Fruit fly (Drosophila melanogaster) whole organism, embryonic: Measurements from ENCODE around the gene Hrb27C.
A peak's percentile ranks its signal among the peaks of the same experiment; 100 is the strongest.

ENCODE experiments used
- CG1024 ChIP-seq: fragments of 200-800 bp; sonication (Bioruptor generic); IDR thresholded peaks from 2 replicates; pipeline ENCODE4 v1.3.6; 2022; ENCODE audit warnings: missing biosample characterization, missing genetic modification characterization
- CG10654 ChIP-seq: fragments of 200-800 bp; sonication (Bioruptor generic); optimal IDR thresholded peaks from 2 replicates; lab custom pipeline; 2016; ENCODE audit warnings: missing biosample characterization, missing genetic modification characterization
- CG13287 ChIP-seq: fragments of 200-800 bp; sonication (Bioruptor generic); IDR thresholded peaks from 2 replicates; pipeline ENCODE4 v1.3.6; 2022; ENCODE audit warnings: missing biosample characterization, missing genetic modification characterization; ENCODE audit not compliant: partially characterized antibody
- CG13424 ChIP-seq: fragments of 200-800 bp; sonication (Bioruptor generic); optimal IDR thresholded peaks from 2 replicates; lab custom pipeline; 2019; ENCODE audit warnings: missing biosample characterization, mild to moderate bottlenecking, missing genetic modification characterization, moderate library complexity
- CG13624 ChIP-seq: fragments of 200-800 bp; sonication (Bioruptor generic); optimal IDR thresholded peaks from 2 replicates; lab custom pipeline; 2016; ENCODE audit warnings: missing biosample characterization, missing genetic modification characterization
- CG1647 ChIP-seq: fragments of 200-800 bp; sonication (Bioruptor generic); optimal IDR thresholded peaks from 3 replicates; lab custom pipeline; 2016; ENCODE audit warnings: missing biosample characterization, missing genetic modification characterization
- CG16815 ChIP-seq: fragments of 200-800 bp; sonication (Bioruptor generic); optimal IDR thresholded peaks from 3 replicates; lab custom pipeline; 2017; ENCODE audit warnings: missing biosample characterization, mild to moderate bottlenecking, missing genetic modification characterization
- CG17359 ChIP-seq: fragments of 200-800 bp; sonication (Bioruptor generic); optimal IDR thresholded peaks from 3 replicates; lab custom pipeline; 2018; ENCODE audit warnings: missing biosample characterization, mild to moderate bottlenecking, missing genetic modification characterization, moderate library complexity
- CG17361 ChIP-seq: fragments of 200-800 bp; sonication (Bioruptor generic); IDR thresholded peaks from 3 replicates; pipeline ENCODE4 v1.3.6; 2022; ENCODE audit warnings: missing biosample characterization, missing genetic modification characterization
- CG17912 ChIP-seq: fragments of 200-800 bp; sonication (Bioruptor generic); optimal IDR thresholded peaks from 2 replicates; lab custom pipeline; 2018; ENCODE audit warnings: missing biosample characterization, mild to moderate bottlenecking, missing genetic modification characterization
- CG18262 ChIP-seq: fragments of 200-800 bp; optimal IDR thresholded peaks from 3 replicates; lab custom pipeline; 2019; ENCODE audit warnings: missing biosample characterization, mild to moderate bottlenecking, missing genetic modification characterization, moderate library complexity
- CG2889 ChIP-seq: fragments of 200-800 bp; sonication (Bioruptor generic); IDR thresholded peaks from 3 replicates; pipeline ENCODE4 v1.3.6; 2022; ENCODE audit warnings: missing biosample characterization, missing genetic modification characterization
- CG4707 ChIP-seq: fragments of 200-800 bp; sonication (Bioruptor generic); optimal IDR thresholded peaks from 2 replicates; lab custom pipeline; 2018; ENCODE audit warnings: missing biosample characterization, mild to moderate bottlenecking, missing genetic modification characterization, moderate library complexity
- CG7556 ChIP-seq: fragments of 200-800 bp; sonication (Bioruptor generic); optimal IDR thresholded peaks from 2 replicates; lab custom pipeline; 2017; ENCODE audit warnings: missing biosample characterization, mild to moderate bottlenecking, missing genetic modification characterization
- CG7839 ChIP-seq: fragments of 200-800 bp; sonication (Bioruptor generic); optimal IDR thresholded peaks from 3 replicates; lab custom pipeline; 2018; ENCODE audit warnings: missing biosample characterization, mild to moderate bottlenecking, missing genetic modification characterization, moderate library complexity
- CG9609 ChIP-seq: fragments of 200-800 bp; sonication (Bioruptor generic); optimal IDR thresholded peaks from 3 replicates; lab custom pipeline; 2016; ENCODE audit warnings: missing biosample characterization, missing genetic modification characterization
- CkIIα-i1 ChIP-seq: fragments of 200-800 bp; sonication (Bioruptor generic); IDR thresholded peaks from 2 replicates; pipeline ENCODE4 v1.3.6; 2022; ENCODE audit warnings: missing biosample characterization, missing genetic modification characterization
- D19B ChIP-seq: fragments of 200-800 bp; sonication (Bioruptor generic); optimal IDR thresholded peaks from 2 replicates; lab custom pipeline; 2017; ENCODE audit warnings: missing biosample characterization, mild to moderate bottlenecking, missing genetic modification characterization
- Dbx ChIP-seq: fragments of 200-800 bp; sonication (Bioruptor generic); IDR thresholded peaks from 3 replicates; pipeline ENCODE4 v1.3.6; 2022; ENCODE audit warnings: missing biosample characterization, missing genetic modification characterization
- Doc2 ChIP-seq: fragments of 200-800 bp; sonication (Bioruptor generic); IDR thresholded peaks from 2 replicates; pipeline ENCODE4 v1.3.6; 2022; ENCODE audit warnings: missing biosample characterization, missing genetic modification characterization
- E2f2 ChIP-seq: fragments of 200-800 bp; sonication (Bioruptor generic); IDR thresholded peaks from 2 replicates; pipeline ENCODE4 v1.3.6; 2022; ENCODE audit warnings: missing biosample characterization, missing genetic modification characterization
- ERR ChIP-seq: fragments of 200-800 bp; sonication (Bioruptor generic); optimal IDR thresholded peaks from 2 replicates; lab custom pipeline; 2016; ENCODE audit warnings: missing biosample characterization, missing genetic modification characterization
- Ets65A ChIP-seq: fragments of 200-800 bp; sonication (Bioruptor generic); peaks from one replicate; lab custom pipeline; 2016; ENCODE audit warnings: missing biosample characterization, missing genetic modification characterization
- Mes4 ChIP-seq: fragments of 200-800 bp; sonication (Bioruptor generic); optimal IDR thresholded peaks from 2 replicates; lab custom pipeline; 2016; ENCODE audit warnings: missing biosample characterization, missing genetic modification characterization
- NC2β ChIP-seq: fragments of 200-800 bp; sonication (Bioruptor generic); optimal IDR thresholded peaks from 2 replicates; lab custom pipeline; 2016; ENCODE audit warnings: missing biosample characterization, missing genetic modification characterization
- NfI ChIP-seq: fragments of 200-800 bp; sonication (Bioruptor generic); optimal IDR thresholded peaks from 3 replicates; lab custom pipeline; 2018; ENCODE audit warnings: missing biosample characterization, mild to moderate bottlenecking, missing genetic modification characterization, moderate library complexity
- Optix ChIP-seq: fragments of 200-800 bp; sonication (Bioruptor generic); IDR thresholded peaks from 3 replicates; pipeline ENCODE4 v1.3.6; 2022; ENCODE audit warnings: missing biosample characterization, missing genetic modification characterization
- PHDP ChIP-seq: fragments of 200-800 bp; sonication (Bioruptor generic); optimal IDR thresholded peaks from 3 replicates; lab custom pipeline; 2018; ENCODE audit warnings: missing biosample characterization, mild to moderate bottlenecking, missing genetic modification characterization, moderate library complexity
- Scr ChIP-seq: fragments of 200-800 bp; sonication (Bioruptor generic); IDR thresholded peaks from 2 replicates; pipeline ENCODE4 v1.3.6; 2022; ENCODE audit warnings: missing biosample characterization, missing genetic modification characterization; ENCODE audit not compliant: partially characterized antibody
- abd-A ChIP-seq: fragments of 200-800 bp; sonication (Bioruptor generic); optimal IDR thresholded peaks from 3 replicates; lab custom pipeline; 2019; ENCODE audit warnings: missing biosample characterization, mild to moderate bottlenecking, missing genetic modification characterization, moderate library complexity
- bab2 ChIP-seq: fragments of 200-800 bp; sonication (Bioruptor generic); optimal IDR thresholded peaks from 2 replicates; lab custom pipeline; 2016; ENCODE audit warnings: missing biosample characterization, missing genetic modification characterization
- bcd ChIP-seq: fragments of 200-800 bp; sonication (Bioruptor generic); optimal IDR thresholded peaks from 2 replicates; lab custom pipeline; 2017; ENCODE audit warnings: missing biosample characterization, mild to moderate bottlenecking, missing genetic modification characterization
- bsh ChIP-seq, 2 experiments: fragments of 200-800 bp; sonication (Bioruptor generic); optimal IDR thresholded peaks; 2 replicates each; lab custom pipeline; 2017 to 2018; ENCODE audit warnings: mild to moderate bottlenecking in 2 of 2, missing biosample characterization in 2 of 2, missing genetic modification characterization in 2 of 2, moderate library complexity in 1 of 2
- dan ChIP-seq: fragments of 200-800 bp; sonication (Bioruptor generic); IDR thresholded peaks from 2 replicates; pipeline ENCODE4 v1.3.6; 2022; ENCODE audit warnings: missing biosample characterization, missing genetic modification characterization
- dmrt99B ChIP-seq: fragments of 200-800 bp; sonication (Bioruptor generic); optimal IDR thresholded peaks from 2 replicates; lab custom pipeline; 2018; ENCODE audit warnings: missing biosample characterization, mild to moderate bottlenecking, missing genetic modification characterization, moderate library complexity
- en ChIP-seq: fragments of 200-800 bp; sonication (Bioruptor generic); optimal IDR thresholded peaks from 2 replicates; lab custom pipeline; 2016; ENCODE audit warnings: missing biosample characterization, missing genetic modification characterization
- exex ChIP-seq: fragments of 200-800 bp; sonication (Bioruptor generic); optimal IDR thresholded peaks from 4 replicates; lab custom pipeline; 2018; ENCODE audit warnings: missing biosample characterization, mild to moderate bottlenecking, missing genetic modification characterization, moderate library complexity
- fd3F ChIP-seq: fragments of 200-800 bp; sonication (Bioruptor generic); optimal IDR thresholded peaks from 2 replicates; lab custom pipeline; 2018; ENCODE audit warnings: missing biosample characterization, mild to moderate bottlenecking, missing genetic modification characterization, moderate library complexity
- gsb-n ChIP-seq: fragments of 200-800 bp; sonication (Bioruptor generic); optimal IDR thresholded peaks from 3 replicates; lab custom pipeline; 2018; ENCODE audit warnings: missing biosample characterization, mild to moderate bottlenecking, missing genetic modification characterization
- gt ChIP-seq: fragments of 200-800 bp; sonication (Bioruptor generic); IDR thresholded peaks from 2 replicates; pipeline ENCODE4 v1.3.6; 2022; ENCODE audit warnings: missing biosample characterization, missing genetic modification characterization
- her ChIP-seq: fragments of 200-800 bp; sonication (Bioruptor generic); optimal IDR thresholded peaks from 2 replicates; lab custom pipeline; 2016; ENCODE audit warnings: missing biosample characterization, missing genetic modification characterization
- ken ChIP-seq: fragments of 200-800 bp; sonication (Bioruptor generic); IDR thresholded peaks from 3 replicates; pipeline ENCODE4 v1.3.6; 2022; ENCODE audit warnings: missing biosample characterization, missing genetic modification characterization
- mam ChIP-seq: fragments of 200-800 bp; sonication (Bioruptor generic); optimal IDR thresholded peaks from 3 replicates; lab custom pipeline; 2016; ENCODE audit warnings: missing biosample characterization, missing genetic modification characterization
- pho ChIP-seq: fragments of 200-800 bp; sonication (Bioruptor generic); optimal IDR thresholded peaks from 2 replicates; lab custom pipeline; 2016; ENCODE audit warnings: missing biosample characterization, missing genetic modification characterization
- salm ChIP-seq: fragments of 200-800 bp; sonication (Bioruptor generic); optimal IDR thresholded peaks from 2 replicates; lab custom pipeline; 2018; ENCODE audit warnings: missing biosample characterization, mild to moderate bottlenecking, missing genetic modification characterization
- shn ChIP-seq: fragments of 200-800 bp; sonication (Bioruptor generic); optimal IDR thresholded peaks from 3 replicates; lab custom pipeline; 2016; ENCODE audit warnings: missing biosample characterization, missing genetic modification characterization
- sqz ChIP-seq: fragments of 200-800 bp; sonication (Bioruptor generic); optimal IDR thresholded peaks from 3 replicates; lab custom pipeline; 2018; ENCODE audit warnings: missing biosample characterization, mild to moderate bottlenecking, missing genetic modification characterization
- tup ChIP-seq: fragments of 200-800 bp; sonication (Bioruptor generic); optimal IDR thresholded peaks from 2 replicates; lab custom pipeline; 2016; ENCODE audit warnings: missing biosample characterization, mild to moderate bottlenecking, missing genetic modification characterization, moderate library complexity
- twi ChIP-seq: fragments of 200-800 bp; optimal IDR thresholded peaks from 2 replicates; lab custom pipeline; 2019; ENCODE audit warnings: missing biosample characterization, mild to moderate bottlenecking, missing genetic modification characterization, moderate library complexity
- wek ChIP-seq: fragments of 200-800 bp; sonication (Bioruptor generic); optimal IDR thresholded peaks from 3 replicates; lab custom pipeline; 2018; ENCODE audit warnings: missing biosample characterization, mild to moderate bottlenecking, missing genetic modification characterization, moderate library complexity
- z ChIP-seq: fragments of 200-800 bp; sonication (Bioruptor generic); IDR thresholded peaks from 3 replicates; pipeline ENCODE4 v1.3.6; 2022; ENCODE audit warnings: missing biosample characterization, missing genetic modification characterization

Hrb27C gene

DNA sequence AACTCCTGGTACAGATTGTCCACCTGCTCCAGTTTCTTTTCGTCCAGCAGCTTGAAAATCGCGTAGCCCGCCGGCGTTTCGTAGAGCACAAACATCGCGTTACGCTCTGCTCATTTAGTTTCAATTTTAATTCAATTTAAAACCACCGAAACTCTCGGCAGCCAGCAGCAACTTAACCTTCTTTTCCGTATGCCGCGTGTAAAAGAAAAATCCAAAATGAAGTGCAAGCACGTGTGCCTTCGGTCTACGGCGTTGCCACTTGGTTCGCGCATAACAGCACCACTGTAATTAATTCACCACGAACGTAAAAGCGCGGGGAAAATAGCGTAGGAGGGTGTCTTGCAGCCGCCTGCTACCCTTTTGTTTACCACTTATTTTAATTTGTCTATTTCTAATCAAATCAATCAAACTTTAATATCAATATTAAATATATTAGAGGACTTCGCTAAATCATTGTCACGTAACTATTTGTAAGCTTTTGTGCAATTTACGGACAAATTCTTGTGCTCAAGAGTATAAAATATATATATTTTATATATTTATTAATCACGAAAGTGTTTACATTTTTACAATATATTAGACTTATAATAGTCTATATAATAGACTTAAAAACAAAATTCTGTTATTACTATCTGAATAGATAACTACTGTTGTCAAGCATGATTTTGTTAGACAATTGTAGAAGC lies 1.8 kb upstream of the Hrb27C start, which contains the start of gene nop5 (continued):
- TF ChIP-seq CG13287 (GFP tag; lab: Robert Waterston, UW) = peak; percentile 30; the same call in 1 of the 2 replicates
- TF ChIP-seq CkIIα-i1 (GFP tag; lab: Robert Waterston, UW) = no peak
- no peak for TF ChIP-seq pho (GFP tag; lab: Kevin White, UChicago)
- no peak for TF ChIP-seq bab2 (GFP tag; lab: Kevin White, UChicago)
- no peak for TF ChIP-seq tup (GFP tag; lab: Kevin White, UChicago)
- TF ChIP-seq Scr = no peak
- TF ChIP-seq mam (GFP tag; lab: Kevin White, UChicago) = no peak
- TF ChIP-seq twi (tag; lab: Kevin White, UChicago) = peak; percentile 24
- peak; percentile 76 for TF ChIP-seq NfI
- no peak for TF ChIP-seq dmrt99B
- TF ChIP-seq CG1647 = no peak
- TF ChIP-seq CG17912 (GFP tag; lab: Kevin White, UChicago) = no peak
- peak; percentile 99 for TF ChIP-seq D19B (GFP tag; lab: Kevin White, UChicago)
- TF ChIP-seq NC2β = no peak
- TF ChIP-seq CG7839 (tag; lab: Kevin White, UChicago) = no peak
- peak; percentile 92 for TF ChIP-seq CG17361 (GFP tag; lab: Robert Waterston, UW)
- no peak for TF ChIP-seq en (GFP tag; lab: Kevin White, UChicago)
- TF ChIP-seq ken (GFP tag; lab: Robert Waterston, UW) = no peak
- peak; percentile 40 for TF ChIP-seq CG16815 (GFP tag; lab: Kevin White, UChicago)
- TF ChIP-seq Optix (GFP tag; lab: Robert Waterston, UW) = no peak
- no peak for TF ChIP-seq E2f2 (GFP tag; lab: Robert Waterston, UW)
- TF ChIP-seq CG17359 (tag; lab: Kevin White, UChicago) = peak; percentile 46
- no peak for TF ChIP-seq CG2889
- no peak for TF ChIP-seq dan (GFP tag; lab: Robert Waterston, UW)
- TF ChIP-seq Dbx = no peak
- TF ChIP-seq wek (GFP tag; lab: Kevin White, UChicago) = no peak
- TF ChIP-seq salm = peak; percentile 13
- TF ChIP-seq z (GFP tag; lab: Robert Waterston, UW) = no peak
- peak; percentile 88 for TF ChIP-seq CG18262 (tag; lab: Kevin White, UChicago)
- no peak for TF ChIP-seq CG4707 (GFP tag; lab: Kevin White, UChicago)
- no peak for TF ChIP-seq CG1024
- TF ChIP-seq abd-A (tag; lab: Kevin White, UChicago) = no peak
- TF ChIP-seq shn (GFP tag; lab: Kevin White, UChicago) = no peak
- TF ChIP-seq CG13624 (GFP tag; lab: Kevin White, UChicago) = no peak
- TF ChIP-seq Doc2 (GFP tag; lab: Robert Waterston, UW) = no peak
- no peak for TF ChIP-seq sqz (GFP tag; lab: Kevin White, UChicago)
- no peak for TF ChIP-seq gsb-n (tag; lab: Kevin White, UChicago)
- TF ChIP-seq CG13424 (tag; lab: Kevin White, UChicago) = peak; percentile 85
- no peak for TF ChIP-seq gt (GFP tag; lab: Robert Waterston, UW)
- peak; percentile 36 for TF ChIP-seq PHDP (tag; lab: Kevin White, UChicago)
- TF ChIP-seq CG10654 = peak; percentile 35
- peak; percentile 63 for TF ChIP-seq fd3F (GFP tag; lab: Kevin White, UChicago)
- TF ChIP-seq Ets65A (GFP tag; lab: Kevin White, UChicago) = no peak
- no peak for TF ChIP-seq her (GFP tag; lab: Kevin White, UChicago)
- TF ChIP-seq ERR = no peak
- TF ChIP-seq bcd (GFP tag; lab: Kevin White, UChicago) = peak; percentile 26
- TF ChIP-seq CG9609 (GFP tag; lab: Kevin White, UChicago) = no peak
- TF ChIP-seq CG7556 (GFP tag; lab: Kevin White, UChicago) = peak; percentile 84
- TF ChIP-seq exex (tag; lab: Kevin White, UChicago) = peak; percentile 47
- peak in 1 of 2 experiments; percentile 54 for TF ChIP-seq bsh (GFP tag; optimal IDR thresholded peaks at IDR 0.05; lab: Kevin White, UChicago)
- TF ChIP-seq Mes4 (GFP tag; lab: Kevin White, UChicago) = no peak
